Worm (Caenorhabditis elegans): ENCODE data around the gene F46F5.11.

ce11 chrII:788139-788538 is 20.4 kb upstream of the F46F5.11 start, which contains the start of gene F46F5.15:
- TF ChIP-seq T22C8.4 (GFP tag; IDR thresholded peaks at IDR 0.05), result no peak
- TF ChIP-seq med-1 (GFP tag; optimal IDR thresholded peaks at IDR 0.05; ENCODE audit: insufficient read depth), result no peak
- TF ChIP-seq flt-1 (GFP tag; IDR thresholded peaks at IDR 0.05), result no peak
- no peak for TF ChIP-seq tab-1 (GFP tag; IDR thresholded peaks at IDR 0.05)
- no peak for TF ChIP-seq cog-1 (tag; optimal IDR thresholded peaks at IDR 0.05)
